Worm (Caenorhabditis elegans) whole organism, mixed stage, embryonic: ENCODE data around the gene F39B3.3.

ENCODE experiments used
- M03D4.4 ChIP-seq: sonication (generic microtip); optimal IDR thresholded peaks from 2 replicates; lab custom pipeline; 2017; ENCODE audit warnings: mild to moderate bottlenecking, missing genetic modification characterization, missing compliant biosample characterization
- bed-3 ChIP-seq: fragments of 200-800 bp; sonication (Bioruptor generic); optimal IDR thresholded peaks from 3 replicates; lab custom pipeline; 2018; ENCODE audit warnings: mild to moderate bottlenecking, missing genetic modification characterization, moderate library complexity, missing compliant biosample characterization
- blmp-1 ChIP-seq: fragments of 150-350 bp; optimal IDR thresholded peaks from 2 replicates; lab custom pipeline; 2014; ENCODE audit warnings: missing biosample characterization, missing genetic modification characterization
- ceh-43 ChIP-seq: fragments of 200-800 bp; sonication (Bioruptor generic); optimal IDR thresholded peaks from 2 replicates; lab custom pipeline; 2018; ENCODE audit warnings: mild to moderate bottlenecking, missing genetic modification characterization, moderate library complexity, missing compliant biosample characterization
- ceh-83 ChIP-seq: fragments of 200-800 bp; sonication (Bioruptor generic); optimal IDR thresholded peaks from 2 replicates; lab custom pipeline; 2018; ENCODE audit warnings: mild to moderate bottlenecking, missing genetic modification characterization, missing compliant biosample characterization
- cnd-1 ChIP-seq: fragments of 200-800 bp; sonication (Bioruptor generic); optimal IDR thresholded peaks from 2 replicates; lab custom pipeline; 2018; ENCODE audit warnings: mild to moderate bottlenecking, missing genetic modification characterization, missing compliant biosample characterization
- drap-1 ChIP-seq: fragments of 200-800 bp; sonication (Bioruptor generic); optimal IDR thresholded peaks from 3 replicates; lab custom pipeline; 2018; ENCODE audit warnings: mild to moderate bottlenecking, missing genetic modification characterization, missing compliant biosample characterization
- elt-1 ChIP-seq: sonication (generic microtip); optimal IDR thresholded peaks from 2 replicates; lab custom pipeline; 2017; ENCODE audit warnings: missing genetic modification characterization, mild to moderate bottlenecking, missing compliant biosample characterization, antibody characterized with exemption, moderate library complexity, borderline replicate concordance; ENCODE audit not compliant: insufficient read depth
- elt-3 ChIP-seq: fragments of 150-350 bp; optimal IDR thresholded peaks from 2 replicates; lab custom pipeline; 2014; ENCODE audit warnings: missing biosample characterization, missing genetic modification characterization
- flh-1 ChIP-seq: fragments of 200-800 bp; sonication (Bioruptor generic); optimal IDR thresholded peaks from 2 replicates; lab custom pipeline; 2018; ENCODE audit warnings: mild to moderate bottlenecking, missing genetic modification characterization, moderate library complexity, missing compliant biosample characterization
- ham-2 ChIP-seq: fragments of 200-800 bp; sonication (Bioruptor generic); optimal IDR thresholded peaks from 2 replicates; lab custom pipeline; 2018; ENCODE audit warnings: mild to moderate bottlenecking, missing genetic modification characterization, missing compliant biosample characterization
- hlh-1 ChIP-seq: fragments of 150-350 bp; optimal IDR thresholded peaks from 2 replicates; lab custom pipeline; 2014; ENCODE audit warnings: missing biosample characterization, missing genetic modification reagents, missing genetic modification characterization
- lin-13 ChIP-seq: fragments of 150-350 bp; optimal IDR thresholded peaks from 2 replicates; lab custom pipeline; 2014; ENCODE audit warnings: missing biosample characterization, missing genetic modification characterization
- lin-32 ChIP-seq: fragments of 200-800 bp; sonication (Bioruptor generic); optimal IDR thresholded peaks from 2 replicates; lab custom pipeline; 2018; ENCODE audit warnings: mild to moderate bottlenecking, missing genetic modification characterization, missing compliant biosample characterization
- lsy-2 ChIP-seq: fragments of 150-350 bp; optimal IDR thresholded peaks from 2 replicates; lab custom pipeline; 2014; ENCODE audit warnings: missing biosample characterization, missing genetic modification characterization
- mab-5 ChIP-seq: fragments of 150-350 bp; optimal IDR thresholded peaks from 2 replicates; lab custom pipeline; 2014; ENCODE audit warnings: missing biosample characterization, missing genetic modification characterization
- mep-1 ChIP-seq: fragments of 150-350 bp; optimal IDR thresholded peaks from 2 replicates; lab custom pipeline; 2017; ENCODE audit warnings: missing biosample characterization, missing genetic modification reagents, missing genetic modification characterization, inconsistent platforms
- nhr-12 ChIP-seq: fragments of 150-350 bp; optimal IDR thresholded peaks from 2 replicates; lab custom pipeline; 2014; ENCODE audit warnings: missing biosample characterization, missing genetic modification characterization
- nhr-2 ChIP-seq: fragments of 150-350 bp; optimal IDR thresholded peaks from 2 replicates; lab custom pipeline; 2014; ENCODE audit warnings: missing biosample characterization, missing genetic modification characterization
- nhr-237 ChIP-seq: fragments of 150-350 bp; optimal IDR thresholded peaks from 2 replicates; lab custom pipeline; 2014; ENCODE audit warnings: missing biosample characterization, missing genetic modification characterization
- nhr-28 ChIP-seq: fragments of 150-350 bp; optimal IDR thresholded peaks from 2 replicates; lab custom pipeline; 2014; ENCODE audit warnings: missing biosample characterization, missing genetic modification characterization
- nhr-76 ChIP-seq: sonication (generic microtip); optimal IDR thresholded peaks from 2 replicates; lab custom pipeline; 2017; ENCODE audit warnings: missing biosample characterization, missing genetic modification characterization
- pha-4 ChIP-seq: fragments of 150-350 bp; optimal IDR thresholded peaks from 2 replicates; lab custom pipeline; 2018; ENCODE audit warnings: missing biosample characterization, missing genetic modification reagents, missing genetic modification characterization
- sem-2 ChIP-seq: fragments of 200-800 bp; sonication (Bioruptor generic); optimal IDR thresholded peaks from 2 replicates; lab custom pipeline; 2018; ENCODE audit warnings: mild to moderate bottlenecking, missing genetic modification characterization, missing compliant biosample characterization
- snpc-4 ChIP-seq: fragments of 150-350 bp; optimal IDR thresholded peaks from 2 replicates; lab custom pipeline; 2014; ENCODE audit warnings: missing biosample characterization, missing genetic modification characterization
- sptf-1 ChIP-seq: sonication (generic microtip); optimal IDR thresholded peaks from 2 replicates; lab custom pipeline; 2017; ENCODE audit warnings: mild to moderate bottlenecking, missing genetic modification characterization, moderate library complexity, missing compliant biosample characterization
- unc-120 ChIP-seq: sonication (generic microtip); optimal IDR thresholded peaks from 2 replicates; lab custom pipeline; 2017; ENCODE audit warnings: missing genetic modification characterization, missing compliant biosample characterization; ENCODE audit not compliant: poor library complexity, severe bottlenecking
- unc-39 ChIP-seq: fragments of 150-350 bp; optimal IDR thresholded peaks from 2 replicates; lab custom pipeline; 2014; ENCODE audit warnings: missing biosample characterization, missing genetic modification characterization
- unc-62 ChIP-seq: fragments of 150-350 bp; optimal IDR thresholded peaks from 2 replicates; lab custom pipeline; 2014; ENCODE audit warnings: missing biosample characterization, missing genetic modification reagents, missing genetic modification characterization
- zip-8 ChIP-seq: fragments of 150-350 bp; optimal IDR thresholded peaks from 2 replicates; lab custom pipeline; 2014; ENCODE audit warnings: missing biosample characterization, missing genetic modification characterization
- ztf-11 ChIP-seq: fragments of 150-350 bp; optimal IDR thresholded peaks from 2 replicates; lab custom pipeline; 2014; ENCODE audit warnings: missing biosample characterization, missing genetic modification characterization

Gene F39B3.3

DNA sequence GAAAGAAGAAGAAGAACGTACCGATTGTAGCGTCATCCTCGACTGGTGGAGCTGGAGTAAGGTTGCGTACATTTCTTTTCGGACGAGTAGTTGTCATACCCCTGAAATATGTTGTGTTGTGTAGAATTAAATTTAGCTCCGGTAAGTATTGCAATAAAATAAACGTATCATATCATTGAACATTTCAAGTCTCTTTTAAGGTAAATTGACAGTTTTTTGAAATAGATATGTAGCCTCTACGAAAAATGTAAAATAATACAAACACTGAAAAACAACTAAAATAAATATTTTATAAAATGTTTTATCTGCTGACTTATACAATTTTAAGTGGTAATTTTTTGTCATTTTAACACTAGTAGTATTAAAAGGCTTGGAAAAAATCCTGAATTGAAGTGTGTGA lies 31.0 kb upstream of the F39B3.3 start, which contains the start of gene C16H3.3:
Gene C16H3.3 (minus strand): TSS at position 101 of the 400 bp plus-strand sequence.
- no peak for TF ChIP-seq elt-3 (tag; lab: Kevin White, UChicago)
- TF ChIP-seq unc-120: no peak
- TF ChIP-seq nhr-237: no peak
- TF ChIP-seq cnd-1: no peak
- TF ChIP-seq ceh-83 (GFP tag; lab: Kevin White, UChicago): no peak
- TF ChIP-seq lin-13: no peak
- no peak for TF ChIP-seq zip-8
- no peak for TF ChIP-seq elt-1
- TF ChIP-seq nhr-2 (tag; lab: Kevin White, UChicago): no peak
- TF ChIP-seq pha-4 (tag; lab: Kevin White, UChicago): no peak
- no peak for TF ChIP-seq sem-2 (GFP tag; lab: Kevin White, UChicago)
- no peak for TF ChIP-seq drap-1 (GFP tag; lab: Kevin White, UChicago)
- TF ChIP-seq blmp-1: no peak
- TF ChIP-seq mep-1: no peak
- TF ChIP-seq ham-2 (GFP tag; lab: Kevin White, UChicago): no peak
- TF ChIP-seq lin-32 (GFP tag; lab: Kevin White, UChicago): no peak
- TF ChIP-seq, all 35 proteins: peak for 0

DNA sequence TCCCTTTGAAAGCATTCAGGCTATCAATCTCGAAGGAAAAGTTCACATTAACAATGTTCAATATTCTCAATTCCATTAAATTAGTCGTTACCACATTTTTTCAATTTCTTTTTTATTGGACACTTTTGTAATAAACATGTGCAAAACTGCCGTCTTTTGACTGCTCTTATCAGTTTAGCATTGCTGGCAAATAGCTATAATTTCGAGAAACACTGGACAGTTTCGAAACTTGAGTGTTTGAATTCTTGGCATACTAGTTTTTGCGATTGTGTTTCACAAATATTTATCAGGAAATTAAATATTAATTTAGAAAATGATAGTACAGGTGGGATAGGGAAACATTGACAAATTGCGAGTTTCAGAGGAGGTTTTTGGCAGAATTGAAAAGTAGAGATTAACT lies 22.4 kb upstream of the F39B3.3 start:
- no peak for TF ChIP-seq ham-2 (GFP tag; lab: Kevin White, UChicago)
- TF ChIP-seq elt-1: no peak

DNA sequence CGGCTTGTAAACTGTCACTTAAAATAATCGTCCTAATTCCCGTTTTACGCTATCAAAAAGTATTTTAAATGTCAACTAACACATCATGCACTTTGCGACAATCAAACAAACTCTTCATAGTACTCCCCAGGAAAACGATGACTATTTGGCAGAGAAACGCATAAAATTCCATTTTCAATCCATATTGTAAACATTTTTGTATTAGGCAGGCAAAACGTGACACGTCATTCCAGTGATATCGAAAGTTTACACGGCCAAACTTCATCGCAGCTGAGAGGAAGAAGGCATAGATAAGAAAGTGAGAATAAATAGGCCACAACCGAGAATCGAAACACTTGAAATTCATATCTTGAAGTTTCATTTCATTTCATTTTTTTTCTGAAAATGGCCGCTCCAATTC lies 21.2 kb upstream of the F39B3.3 start, which contains the start of gene lec-9:
Gene lec-9 (plus strand): TSS at position 349 of the 400 bp plus-strand sequence.
- TF ChIP-seq zip-8 (no peak), ceh-43 (GFP tag; lab: Kevin White, UChicago) (no peak), drap-1 (GFP tag; lab: Kevin White, UChicago) (no peak)

DNA sequence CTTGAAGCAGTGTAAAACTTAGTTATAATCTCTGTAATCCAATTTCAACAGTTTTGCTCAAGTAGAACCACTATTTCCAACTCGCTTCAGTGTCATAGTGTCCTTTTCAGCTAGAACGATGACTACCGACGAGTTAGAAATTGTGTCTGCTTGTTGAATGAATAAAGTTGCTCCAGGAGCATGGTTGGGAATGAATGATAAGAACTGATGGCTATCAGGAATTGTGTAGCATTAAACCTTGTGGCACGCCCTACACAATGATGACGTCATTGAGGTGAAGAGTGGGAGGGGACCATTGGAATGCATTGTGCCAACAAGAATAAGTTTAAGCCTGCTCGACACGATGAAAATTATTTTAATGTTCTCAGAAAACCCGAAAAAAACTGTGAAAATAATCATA lies 19.8 kb upstream of the F39B3.3 start:
- TF ChIP-seq zip-8 (peak; percentile 13), lin-13 (no peak), flh-1 (GFP tag; lab: Kevin White, UChicago) (no peak), snpc-4 (tag; lab: Kevin White, UChicago) (no peak)

DNA sequence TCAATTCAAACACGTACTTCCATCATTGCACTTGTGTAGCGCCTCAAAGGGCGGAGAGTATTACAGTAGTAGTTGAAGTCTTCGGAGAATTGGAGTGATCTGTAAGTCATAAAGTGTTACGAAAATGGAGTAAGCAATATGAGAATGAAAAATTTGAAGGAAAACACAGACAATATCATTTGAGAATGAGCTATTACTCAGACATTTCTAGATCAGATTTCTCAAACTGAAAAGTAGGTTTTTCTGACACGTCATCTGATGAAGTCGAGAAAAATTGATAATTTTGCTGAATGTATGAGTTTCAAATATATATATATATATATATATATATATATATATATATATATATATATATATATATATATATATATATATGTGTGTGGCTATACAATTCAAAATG lies 868 bp upstream of the F39B3.3 start, which contains the start of gene frpr-7:
Gene frpr-7 (minus strand): TSS at position 101 of the 400 bp plus-strand sequence.
- TF ChIP-seq zip-8 (no peak), ceh-43 (GFP tag; lab: Kevin White, UChicago) (no peak), M03D4.4 (no peak), nhr-2 (tag; lab: Kevin White, UChicago) (no peak), sptf-1 (tag; lab: Kevin White, UChicago) (no peak), blmp-1 (no peak), nhr-76 (tag; lab: Kevin White, UChicago) (no peak), flh-1 (GFP tag; lab: Kevin White, UChicago) (no peak), unc-62 (no peak), lsy-2 (tag; lab: Kevin White, UChicago) (no peak), sem-2 (GFP tag; lab: Kevin White, UChicago) (no peak), pha-4 (tag; lab: Kevin White, UChicago) (no peak), bed-3 (no peak), nhr-12 (tag; lab: Kevin White, UChicago) (no peak), unc-39 (no peak), ceh-83 (GFP tag; lab: Kevin White, UChicago) (no peak)

DNA sequence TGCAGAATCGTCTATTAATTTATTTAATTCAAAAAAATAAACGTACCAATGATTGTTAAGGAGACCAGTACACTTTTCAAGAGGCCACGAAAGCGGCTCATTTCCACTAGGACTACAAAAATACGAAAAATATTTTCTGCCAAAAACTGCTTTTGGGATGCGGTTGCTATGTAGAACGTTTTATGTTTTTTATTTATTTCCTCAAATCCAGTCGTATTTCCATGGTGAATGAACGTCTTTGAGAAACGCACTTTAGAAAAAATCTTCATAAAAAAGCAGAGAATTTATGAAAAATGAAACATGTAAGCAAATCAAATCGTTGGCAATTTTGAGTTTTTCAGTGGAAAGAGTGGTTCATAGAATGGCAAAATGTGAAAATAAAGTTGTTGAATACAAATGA lies 11.5 kb downstream of the F39B3.3 start, which contains the start of gene F39B3.7:
Gene F39B3.7 (minus strand): TSS at position 101 of the 400 bp plus-strand sequence.
- TF ChIP-seq nhr-2 (tag; lab: Kevin White, UChicago) (no peak), unc-39 (no peak), mab-5 (tag; lab: Kevin White, UChicago) (no peak), nhr-76 (tag; lab: Kevin White, UChicago) (no peak), drap-1 (GFP tag; lab: Kevin White, UChicago) (no peak), M03D4.4 (no peak), elt-3 (tag; lab: Kevin White, UChicago) (no peak), unc-62 (no peak), hlh-1 (tag; lab: Kevin White, UChicago) (no peak), lin-32 (GFP tag; lab: Kevin White, UChicago) (no peak), lin-13 (no peak), nhr-28 (tag; lab: Kevin White, UChicago) (no peak), bed-3 (no peak), nhr-12 (tag; lab: Kevin White, UChicago) (no peak), ham-2 (GFP tag; lab: Kevin White, UChicago) (no peak), ztf-11 (tag; lab: Kevin White, UChicago) (no peak)
